Worm (Caenorhabditis elegans) whole organism, L1 larva: ENCODE measurements around the gene msrp-3.

Experiments
- C34B4.2 ChIP-seq: sonication (generic microtip); optimal IDR thresholded peaks from 2 replicates; lab custom pipeline; 2017; ENCODE audit warnings: mild to moderate bottlenecking, missing genetic modification characterization, missing compliant biosample characterization
- F16B12.6 ChIP-seq: fragments of 150-350 bp; optimal IDR thresholded peaks from 2 replicates; lab custom pipeline; 2014; ENCODE audit warnings: missing biosample characterization, missing genetic modification characterization
- aha-1 ChIP-seq: fragments of 150-350 bp; optimal IDR thresholded peaks from 2 replicates; lab custom pipeline; 2014; ENCODE audit warnings: missing biosample characterization, missing genetic modification characterization
- alr-1 ChIP-seq: fragments of 200-800 bp; sonication (Bioruptor generic); optimal IDR thresholded peaks from 2 replicates; lab custom pipeline; 2018; ENCODE audit warnings: borderline replicate concordance, mild to moderate bottlenecking, missing genetic modification characterization, missing compliant biosample characterization
- aly-2 ChIP-seq: fragments of 150-350 bp; optimal IDR thresholded peaks from 2 replicates; lab custom pipeline; 2014; ENCODE audit warnings: missing biosample characterization, missing genetic modification characterization
- ama-1 ChIP-seq: fragments of 150-350 bp; optimal IDR thresholded peaks from 2 replicates; lab custom pipeline; 2014
- ceh-82 ChIP-seq, 3 experiments: fragments of 150-350 bp in 1 of 3; sonication (generic microtip) in 2 of 3; optimal IDR thresholded peaks; 2 replicates each; lab custom pipeline; 2014 to 2017; ENCODE audit warnings: missing biosample characterization in 3 of 3, missing genetic modification characterization in 3 of 3
- ceh-88 ChIP-seq: fragments of 200-800 bp; sonication (Bioruptor generic); IDR thresholded peaks from 2 replicates; pipeline ENCODE4 v1.3.6; 2022; ENCODE audit warnings: missing genetic modification characterization, missing compliant biosample characterization
- ceh-90 ChIP-seq: sonication (generic microtip); optimal IDR thresholded peaks from 2 replicates; lab custom pipeline; 2016; ENCODE audit warnings: missing genetic modification characterization, missing compliant biosample characterization
- dpl-1 ChIP-seq, 3 experiments: fragments of 150-350 bp in 2 of 3; sonication (generic microtip) in 1 of 3; optimal IDR thresholded peaks; 2 replicates each; lab custom pipeline; 2014 to 2017; ENCODE audit warnings: missing biosample characterization in 3 of 3, missing genetic modification characterization in 3 of 3, missing genetic modification reagents in 3 of 3
- efl-1 ChIP-seq, 4 experiments: fragments of 150-350 bp; optimal IDR thresholded peaks in 3 of 4; peaks in 1 of 4; 1 replicate in 1 of 4; 2 replicates in 3 of 4; lab custom pipeline; 2014; ENCODE audit warnings: missing biosample characterization in 2 of 4, missing genetic modification characterization in 2 of 4, missing genetic modification reagents in 2 of 4
- efl-3 ChIP-seq: fragments of 200-800 bp; sonication (Bioruptor generic); optimal IDR thresholded peaks from 2 replicates; lab custom pipeline; 2018; ENCODE audit warnings: mild to moderate bottlenecking, missing genetic modification characterization, missing compliant biosample characterization
- fkh-10 ChIP-seq: sonication (generic microtip); optimal IDR thresholded peaks from 2 replicates; lab custom pipeline; 2017; ENCODE audit warnings: missing biosample characterization, missing genetic modification reagents, missing genetic modification characterization
- fkh-4 ChIP-seq: sonication (generic microtip); optimal IDR thresholded peaks from 2 replicates; lab custom pipeline; 2016; ENCODE audit warnings: missing compliant biosample characterization, missing genetic modification characterization, borderline replicate concordance
- fos-1 ChIP-seq: fragments of 150-350 bp; optimal IDR thresholded peaks from 2 replicates; lab custom pipeline; 2014; ENCODE audit warnings: missing biosample characterization, missing genetic modification characterization
- grh-1 ChIP-seq: fragments of 200-800 bp; sonication (Bioruptor generic); IDR thresholded peaks from 2 replicates; pipeline ENCODE4 v1.3.6; 2022; ENCODE audit warnings: missing genetic modification reagents, missing genetic modification characterization, missing compliant biosample characterization
- hlh-4 ChIP-seq: sonication (generic microtip); optimal IDR thresholded peaks from 2 replicates; lab custom pipeline; 2016; ENCODE audit warnings: mild to moderate bottlenecking, missing genetic modification characterization, missing compliant biosample characterization
- hpl-2 ChIP-seq: fragments of 150-350 bp; optimal IDR thresholded peaks from 2 replicates; lab custom pipeline; 2014; ENCODE audit warnings: missing biosample characterization, missing genetic modification reagents, missing genetic modification characterization
- lin-13 ChIP-seq: fragments of 150-350 bp; optimal IDR thresholded peaks from 2 replicates; lab custom pipeline; 2014; ENCODE audit warnings: missing biosample characterization, missing genetic modification reagents, missing genetic modification characterization
- lin-14 ChIP-seq: fragments of 200-800 bp; sonication (Bioruptor generic); optimal IDR thresholded peaks from 2 replicates; lab custom pipeline; 2018; ENCODE audit warnings: mild to moderate bottlenecking, missing genetic modification characterization, moderate library complexity, missing compliant biosample characterization
- lin-35 ChIP-seq, 2 experiments: fragments of 150-350 bp; optimal IDR thresholded peaks; 2 replicates each; lab custom pipeline; 2014; ENCODE audit warnings: missing biosample characterization in 2 of 2, missing genetic modification characterization in 2 of 2, missing genetic modification reagents in 2 of 2
- lin-39 ChIP-seq: fragments of 150-350 bp; optimal IDR thresholded peaks from 2 replicates; lab custom pipeline; 2014; ENCODE audit warnings: missing biosample characterization, missing genetic modification reagents, missing genetic modification characterization
- lir-3 ChIP-seq: sonication (generic microtip); optimal IDR thresholded peaks from 2 replicates; lab custom pipeline; 2016; ENCODE audit warnings: mild to moderate bottlenecking, missing genetic modification characterization, moderate library complexity, missing compliant biosample characterization; ENCODE audit not compliant: poor library complexity
- nhr-12 ChIP-seq: sonication (generic microtip); optimal IDR thresholded peaks from 2 replicates; lab custom pipeline; 2017; ENCODE audit warnings: missing biosample characterization, missing genetic modification characterization
- nhr-20 ChIP-seq: sonication (generic microtip); optimal IDR thresholded peaks from 2 replicates; lab custom pipeline; 2016; ENCODE audit warnings: mild to moderate bottlenecking, missing genetic modification characterization, missing compliant biosample characterization
- nhr-237 ChIP-seq: fragments of 150-350 bp; optimal IDR thresholded peaks from 2 replicates; lab custom pipeline; 2014; ENCODE audit warnings: missing biosample characterization, missing genetic modification characterization
- nhr-77 ChIP-seq: fragments of 150-350 bp; optimal IDR thresholded peaks from 2 replicates; lab custom pipeline; 2014; ENCODE audit warnings: missing biosample characterization, missing genetic modification characterization
- nhr-85 ChIP-seq: sonication (generic microtip); peaks from one replicate; lab custom pipeline; 2016; ENCODE audit warnings: missing genetic modification characterization, inconsistent platforms, missing compliant biosample characterization
- pax-3 ChIP-seq: fragments of 200-800 bp; sonication (Bioruptor generic); optimal IDR thresholded peaks from 2 replicates; lab custom pipeline; 2018; ENCODE audit warnings: mild to moderate bottlenecking, missing genetic modification characterization, moderate library complexity, missing compliant biosample characterization
- rnt-1 ChIP-seq: sonication (generic microtip); optimal IDR thresholded peaks from 2 replicates; lab custom pipeline; 2016; ENCODE audit warnings: mild to moderate bottlenecking, missing genetic modification characterization, moderate library complexity, missing compliant biosample characterization
- snu-23 ChIP-seq: sonication (generic microtip); optimal IDR thresholded peaks from 2 replicates; lab custom pipeline; 2016; ENCODE audit warnings: missing genetic modification characterization, missing compliant biosample characterization
- sox-4 ChIP-seq: sonication (generic microtip); optimal IDR thresholded peaks from 2 replicates; lab custom pipeline; 2016; ENCODE audit warnings: missing genetic modification characterization, missing compliant biosample characterization
- sptf-1 ChIP-seq: fragments of 150-350 bp; optimal IDR thresholded peaks from 2 replicates; lab custom pipeline; 2014; ENCODE audit warnings: missing biosample characterization, missing genetic modification characterization
- swsn-7 ChIP-seq: sonication (generic microtip); optimal IDR thresholded peaks from 2 replicates; lab custom pipeline; 2016; ENCODE audit warnings: missing genetic modification characterization, missing compliant biosample characterization
- tbx-2 ChIP-seq: sonication (generic microtip); optimal IDR thresholded peaks from 2 replicates; lab custom pipeline; 2016; ENCODE audit warnings: missing genetic modification characterization, missing compliant biosample characterization
- unc-86 ChIP-seq: sonication (generic microtip); optimal IDR thresholded peaks from 2 replicates; lab custom pipeline; 2016; ENCODE audit warnings: missing genetic modification characterization, missing compliant biosample characterization
- zip-4 ChIP-seq: fragments of 200-800 bp; sonication (Bioruptor generic); optimal IDR thresholded peaks from 2 replicates; lab custom pipeline; 2018; ENCODE audit warnings: mild to moderate bottlenecking, missing genetic modification characterization, moderate library complexity, missing compliant biosample characterization

Gene msrp-3

DNA sequence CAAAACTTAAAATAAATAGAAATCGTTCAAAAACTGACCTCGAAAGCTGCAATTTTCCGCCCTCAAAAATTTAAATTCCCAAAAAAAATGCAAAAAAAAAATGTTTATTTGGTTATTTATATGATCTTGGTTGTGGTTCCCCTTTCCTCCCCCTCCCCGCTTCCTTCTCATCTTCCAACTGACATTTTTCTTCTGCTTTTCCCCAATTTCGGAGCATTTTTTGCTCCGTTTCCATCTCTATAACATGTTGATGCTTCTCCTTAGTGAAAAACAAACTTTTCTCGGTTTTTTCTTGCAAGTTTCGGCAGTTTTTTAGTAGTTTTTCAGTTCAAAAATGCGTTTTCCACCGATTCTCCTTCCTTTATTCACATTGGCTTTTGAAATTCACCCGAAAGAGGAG lies 39.6 kb downstream of the msrp-3 start, which contains the start of gene Y39F10A.1:
Y39F10A.1 (plus strand) TSS at position 301 of the 400 bp plus-strand sequence.
- TF ChIP-seq hpl-2 (GFP tag; lab: Kevin White, UChicago) = no peak
- no peak for TF ChIP-seq nhr-237 (tag; lab: Kevin White, UChicago)
- no peak for TF ChIP-seq efl-3 (GFP tag; lab: Kevin White, UChicago)
- no peak for TF ChIP-seq nhr-77 (tag; lab: Kevin White, UChicago)
- TF ChIP-seq zip-4 (GFP tag; lab: Kevin White, UChicago) = no peak
- TF ChIP-seq swsn-7 (tag; lab: Kevin White, UChicago) = no peak
- no peak for TF ChIP-seq dpl-1 (GFP tag; optimal IDR thresholded peaks at IDR 0.05; lab: Kevin White, UChicago)
- no peak for TF ChIP-seq C34B4.2
- TF ChIP-seq rnt-1 (tag; lab: Kevin White, UChicago) = no peak
- TF ChIP-seq hlh-4 (tag; lab: Kevin White, UChicago) = no peak
- TF ChIP-seq grh-1 (GFP tag; lab: Robert Waterston, UW) = no peak
- TF ChIP-seq lin-35 (GFP tag; optimal IDR thresholded peaks at IDR 0.05; lab: Kevin White, UChicago) = no peak
- TF ChIP-seq pax-3 = no peak
- no peak for TF ChIP-seq aly-2
- no peak for TF ChIP-seq lin-14
- no peak for TF ChIP-seq ceh-82 (tag; optimal IDR thresholded peaks at IDR 0.05; lab: Kevin White, UChicago)
- no peak for TF ChIP-seq sptf-1 (tag; lab: Kevin White, UChicago)
- TF ChIP-seq aha-1 (tag; lab: Kevin White, UChicago) = no peak

DNA sequence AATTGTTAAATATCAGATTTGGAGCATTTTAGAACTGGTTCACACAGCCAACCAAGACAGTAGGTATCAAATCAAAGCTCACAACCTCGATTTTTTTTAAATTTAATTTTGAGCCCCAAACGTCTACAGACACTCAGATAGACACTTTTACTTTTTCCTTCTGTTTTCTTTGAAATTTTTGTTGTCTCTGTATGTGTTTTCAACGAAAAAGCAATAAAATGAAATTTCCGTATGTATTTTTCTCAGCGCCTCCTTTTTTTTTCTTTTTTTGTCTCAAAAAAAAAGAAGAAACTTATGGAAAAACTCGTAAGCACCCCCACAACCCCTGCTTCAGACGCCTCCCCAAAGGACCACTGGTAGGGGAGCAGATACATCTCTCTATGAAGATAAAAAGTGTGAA lies 40.8 kb downstream of the msrp-3 start:
- no peak for TF ChIP-seq hpl-2 (GFP tag; lab: Kevin White, UChicago)
- TF ChIP-seq fkh-10 (GFP tag; lab: Kevin White, UChicago) = peak; percentile 34

DNA sequence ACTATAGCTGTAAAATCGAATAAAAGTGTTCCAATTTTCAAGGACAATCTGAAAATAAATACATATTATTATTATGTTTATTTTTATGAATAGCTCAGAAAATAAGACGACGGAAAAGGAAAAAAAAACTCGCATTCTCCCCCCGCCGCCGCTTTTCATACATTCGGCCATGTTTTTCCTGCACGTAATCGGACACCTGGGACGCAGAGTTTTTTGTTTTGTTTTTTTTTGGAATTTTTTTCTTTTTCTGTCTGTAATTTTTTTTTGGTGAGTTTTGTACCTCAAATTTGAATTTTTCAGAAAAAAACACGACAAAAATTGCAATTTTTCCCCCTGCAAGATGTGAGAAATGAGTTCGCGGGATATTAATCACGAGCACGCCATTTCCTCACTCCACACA lies 44.4 kb downstream of the msrp-3 start, which contains the start of gene C08G5.6:
C08G5.6 (plus strand) TSS at position 301 of the 400 bp plus-strand sequence.
- TF ChIP-seq lin-14 = no peak
- TF ChIP-seq nhr-12 (tag; lab: Kevin White, UChicago) = no peak
- no peak for TF ChIP-seq lir-3 (tag; lab: Kevin White, UChicago)
- TF ChIP-seq ceh-90 (tag; lab: Kevin White, UChicago) = no peak
- TF ChIP-seq nhr-85 (tag; lab: Kevin White, UChicago) = no peak
- TF ChIP-seq sox-4 (tag; lab: Kevin White, UChicago) = no peak
- no peak for TF ChIP-seq lin-13 (GFP tag; lab: Kevin White, UChicago)
- no peak for TF ChIP-seq alr-1 (tag; lab: Kevin White, UChicago)
- TF ChIP-seq efl-1 (optimal IDR thresholded peaks at IDR 0.05; lab: Kevin White, UChicago) = no peak
- no peak for TF ChIP-seq efl-1 (GFP tag; optimal IDR thresholded peaks at IDR 0.05 in 1 of 2; lab: Kevin White, UChicago)
- no peak for TF ChIP-seq fos-1 (tag; lab: Kevin White, UChicago)

DNA sequence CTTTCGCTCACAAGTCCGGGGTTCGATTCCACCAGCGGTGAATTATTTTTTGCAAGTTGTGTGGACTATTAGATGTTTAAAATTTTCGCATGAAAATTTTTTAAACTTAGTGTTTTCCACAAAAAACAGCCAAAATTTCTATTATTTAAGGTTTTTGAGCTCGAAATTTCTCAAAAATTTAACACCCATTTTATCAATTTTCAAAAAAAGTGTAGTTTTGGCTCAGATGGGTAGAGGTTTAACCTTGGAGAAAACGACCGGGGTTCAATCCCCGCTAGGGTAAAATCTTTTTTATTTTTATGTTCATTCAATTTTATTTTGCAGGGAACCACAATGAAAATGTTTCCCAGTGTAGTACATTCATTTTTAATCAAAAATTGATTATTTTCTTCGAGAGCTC lies 45.4 kb downstream of the msrp-3 start:
- TF ChIP-seq pax-3 (no peak), nhr-237 (tag; lab: Kevin White, UChicago) (no peak), alr-1 (tag; lab: Kevin White, UChicago) (no peak), nhr-20 (tag; lab: Kevin White, UChicago) (no peak), aha-1 (tag; lab: Kevin White, UChicago) (no peak), lin-39 (tag; lab: Kevin White, UChicago) (no peak), tbx-2 (tag; lab: Kevin White, UChicago) (no peak), ceh-88 (GFP tag; lab: Robert Waterston, UW) (no peak), sptf-1 (tag; lab: Kevin White, UChicago) (no peak), snu-23 (GFP tag; lab: Kevin White, UChicago) (no peak), nhr-85 (tag; lab: Kevin White, UChicago) (no peak), fkh-4 (no peak), unc-86 (tag; lab: Kevin White, UChicago) (no peak), F16B12.6 (tag; lab: Kevin White, UChicago) (no peak), ama-1 (no peak)
- TF ChIP-seq, all 84 proteins: peak for 0
